1 fruit fly cellular context compared by ENCODE assay signal in genomic region chr3R:27558660-27559319, dm6.
A peak's percentile ranks its signal among the peaks of the same experiment; 100 is the strongest.
TF ChIP-seq lines count a peak whose summit lies in the region.

Gene Klp98A (minus strand): TSS chr3R:27559145.

TF ChIP-seq in whole organism, embryonic, 481 proteins besides CTCF, POLR2A, EP300 and RAD21 (continued from another document and continues in another):
- TF ChIP-seq gfzf (GFP tag; optimal IDR thresholded peaks at IDR 0.05; lab: Kevin White, UChicago): peak; percentile 99
- TF ChIP-seq tna (GFP tag; IDR thresholded peaks at IDR 0.05; lab: Robert Waterston, UW; ENCODE audit: partially characterized antibody): no peak; the same call in 1 of the 2 replicates
- no peak for TF ChIP-seq seq (GFP tag; IDR thresholded peaks at IDR 0.05; lab: Robert Waterston, UW)
- TF ChIP-seq BEAF-32 (GFP tag; optimal IDR thresholded peaks at IDR 0.05; lab: Kevin White, UChicago): peak; percentile 49
- 0 out of 4 replicates have a peak, but pooled peaks have one; percentile 63 for TF ChIP-seq chinmo (GFP tag; IDR thresholded peaks at IDR 0.05; lab: Robert Waterston, UW; ENCODE audit: partially characterized antibody)
- peak; percentile 68 for TF ChIP-seq CG15514 (GFP tag; optimal IDR thresholded peaks at IDR 0.05; lab: Kevin White, UChicago)
- TF ChIP-seq pzg (GFP tag; optimal IDR thresholded peaks at IDR 0.05; lab: Kevin White, UChicago): peak; percentile 95
- TF ChIP-seq CG17361 (GFP tag; IDR thresholded peaks at IDR 0.05; lab: Robert Waterston, UW): no peak
- no peak for TF ChIP-seq CG13296 (GFP tag; optimal IDR thresholded peaks at IDR 0.05; lab: Kevin White, UChicago)
- TF ChIP-seq crol (GFP tag; IDR thresholded peaks at IDR 0.05; lab: Robert Waterston, UW): 0 out of 2 replicates have a peak, but pooled peaks have one; percentile 2
- no peak for TF ChIP-seq sc (optimal IDR thresholded peaks at IDR 0.05; lab: Kevin White, UChicago)
- TF ChIP-seq sc (GFP tag; optimal IDR thresholded peaks at IDR 0.05; lab: Kevin White, UChicago): no peak
- TF ChIP-seq row (GFP tag; IDR thresholded peaks at IDR 0.05; lab: Robert Waterston, UW): peak; percentile 15; the same call in 1 of the 3 replicates
- TF ChIP-seq mld (GFP tag; IDR thresholded peaks at IDR 0.05; lab: Robert Waterston, UW; ENCODE audit: partially characterized antibody): no peak
- TF ChIP-seq CG17186 (GFP tag; optimal IDR thresholded peaks at IDR 0.05; lab: Kevin White, UChicago): peak; percentile 41
- TF ChIP-seq HLHmδ (GFP tag; optimal IDR thresholded peaks at IDR 0.05; lab: Kevin White, UChicago): peak; percentile 71
- TF ChIP-seq otp (GFP tag; IDR thresholded peaks at IDR 0.05; lab: Robert Waterston, UW): no peak
- TF ChIP-seq dati (GFP tag; IDR thresholded peaks at IDR 0.05; lab: Robert Waterston, UW): no peak
- TF ChIP-seq Doc2 (GFP tag; IDR thresholded peaks at IDR 0.05; lab: Robert Waterston, UW): no peak
- peak; percentile 41 for TF ChIP-seq MTF-1 (GFP tag; optimal IDR thresholded peaks at IDR 0.05; lab: Kevin White, UChicago; ENCODE audit: borderline replicate concordance)
- no peak for TF ChIP-seq Doc3 (GFP tag; IDR thresholded peaks at IDR 0.05; lab: Robert Waterston, UW; ENCODE audit: partially characterized antibody)
- TF ChIP-seq CG33213 (GFP tag; optimal IDR thresholded peaks at IDR 0.05; lab: Kevin White, UChicago): peak; percentile 81
- TF ChIP-seq fd64A (GFP tag; optimal IDR thresholded peaks at IDR 0.05; lab: Kevin White, UChicago): no peak
- no peak for TF ChIP-seq wdn (GFP tag; IDR thresholded peaks at IDR 0.05; lab: Robert Waterston, UW)
- no peak for TF ChIP-seq chn (GFP tag; optimal IDR thresholded peaks at IDR 0.05; lab: Kevin White, UChicago)
- TF ChIP-seq jumu (GFP tag; optimal IDR thresholded peaks at IDR 0.05; lab: Kevin White, UChicago): no peak
- peak in 1 of 2 experiments; percentile 67 for TF ChIP-seq Pdp1 (GFP tag; optimal IDR thresholded peaks at IDR 0.05; lab: Kevin White, UChicago)
- TF ChIP-seq knrl (GFP tag; IDR thresholded peaks at IDR 0.05; lab: Robert Waterston, UW; ENCODE audit: partially characterized antibody): peak; percentile 36; the same call in 1 of the 3 replicates
- TF ChIP-seq insv (GFP tag; optimal IDR thresholded peaks at IDR 0.05; lab: Kevin White, UChicago): peak in 1 of 2 experiments; percentile 29
- TF ChIP-seq CG7745 (tag; optimal IDR thresholded peaks at IDR 0.05; lab: Kevin White, UChicago): no peak
- TF ChIP-seq CrebB (tag; optimal IDR thresholded peaks at IDR 0.05; lab: Kevin White, UChicago): peak; percentile 41
- TF ChIP-seq CG13624 (GFP tag; optimal IDR thresholded peaks at IDR 0.05; lab: Kevin White, UChicago): peak; percentile 70
- TF ChIP-seq CG4617 (GFP tag; optimal IDR thresholded peaks at IDR 0.05; lab: Kevin White, UChicago; ENCODE audit: borderline replicate concordance): peak; percentile 73
- no peak for TF ChIP-seq peb (GFP tag; IDR thresholded peaks at IDR 0.05; lab: Robert Waterston, UW)
- TF ChIP-seq CG14014 (GFP tag; IDR thresholded peaks at IDR 0.05; lab: Robert Waterston, UW): no peak
- TF ChIP-seq CG18619 (GFP tag; optimal IDR thresholded peaks at IDR 0.05; lab: Kevin White, UChicago): peak; percentile 6
- no peak for TF ChIP-seq her (GFP tag; optimal IDR thresholded peaks at IDR 0.05; lab: Kevin White, UChicago)
- no peak for TF ChIP-seq cato (GFP tag; optimal IDR thresholded peaks at IDR 0.05; lab: Kevin White, UChicago; ENCODE audit: borderline replicate concordance)
- peak; percentile 28; the same call in 1 of the 2 replicates for TF ChIP-seq unc-4 (GFP tag; IDR thresholded peaks at IDR 0.05; lab: Robert Waterston, UW; ENCODE audit: partially characterized antibody)
- no peak for TF ChIP-seq tap (tag; optimal IDR thresholded peaks at IDR 0.05; lab: Kevin White, UChicago)
- TF ChIP-seq Rfx (GFP tag; IDR thresholded peaks at IDR 0.05; lab: Robert Waterston, UW): no peak
- peak; percentile 50 for TF ChIP-seq CG2712 (tag; optimal IDR thresholded peaks at IDR 0.05; lab: Kevin White, UChicago)
- no peak for TF ChIP-seq inv (GFP tag; IDR thresholded peaks at IDR 0.05; lab: Robert Waterston, UW; ENCODE audit: partially characterized antibody)
- peak; percentile 60; the same call in 1 of the 3 replicates for TF ChIP-seq Opbp (GFP tag; IDR thresholded peaks at IDR 0.05; lab: Robert Waterston, UW; ENCODE audit: partially characterized antibody)
- TF ChIP-seq ac (GFP tag; optimal IDR thresholded peaks at IDR 0.05; lab: Kevin White, UChicago): no peak
- TF ChIP-seq pita (GFP tag; optimal IDR thresholded peaks at IDR 0.05; lab: Kevin White, UChicago): peak; percentile 84
- peak; percentile 22 for TF ChIP-seq sug (tag; optimal IDR thresholded peaks at IDR 0.05; lab: Kevin White, UChicago)
- TF ChIP-seq rib (GFP tag; IDR thresholded peaks at IDR 0.05; lab: Robert Waterston, UW): no peak
- TF ChIP-seq CG12219 (GFP tag; optimal IDR thresholded peaks at IDR 0.05; lab: Kevin White, UChicago): no peak
- TF ChIP-seq nmo (GFP tag; optimal IDR thresholded peaks at IDR 0.05; lab: Kevin White, UChicago): peak; percentile 47
- TF ChIP-seq emc (GFP tag; optimal IDR thresholded peaks at IDR 0.05; lab: Kevin White, UChicago): no peak
- peak; percentile 51; the same call in 1 of the 2 replicates for TF ChIP-seq amos (GFP tag; IDR thresholded peaks at IDR 0.05; lab: Robert Waterston, UW; ENCODE audit: partially characterized antibody)
- TF ChIP-seq HmgZ (tag; optimal IDR thresholded peaks at IDR 0.05; lab: Kevin White, UChicago): peak; percentile 68
- peak; percentile 1 for TF ChIP-seq dm (GFP tag; optimal IDR thresholded peaks at IDR 0.05; lab: Kevin White, UChicago)
- peak; percentile 9 for TF ChIP-seq wek (GFP tag; optimal IDR thresholded peaks at IDR 0.05; lab: Kevin White, UChicago)
- TF ChIP-seq lbe (GFP tag; optimal IDR thresholded peaks at IDR 0.05; lab: Kevin White, UChicago): no peak
- no peak for TF ChIP-seq D (optimal IDR thresholded peaks at IDR 0.05; lab: Kevin White, UChicago)
- TF ChIP-seq D (GFP tag; optimal IDR thresholded peaks at IDR 0.05; lab: Kevin White, UChicago): no peak
- TF ChIP-seq CG13287 (GFP tag; IDR thresholded peaks at IDR 0.05; lab: Robert Waterston, UW; ENCODE audit: partially characterized antibody): peak; percentile 48; the same call in 1 of the 2 replicates
- TF ChIP-seq sens (GFP tag; lab: Kevin White, UChicago): peak; percentile 82
- TF ChIP-seq Elba2 (GFP tag; optimal IDR thresholded peaks at IDR 0.05; lab: Kevin White, UChicago): peak; percentile 48
- TF ChIP-seq CG5953 (GFP tag; IDR thresholded peaks at IDR 0.05; lab: Robert Waterston, UW): no peak
- TF ChIP-seq p53 (GFP tag; optimal IDR thresholded peaks at IDR 0.05; lab: Kevin White, UChicago): peak; percentile 10
- TF ChIP-seq kah (GFP tag; optimal IDR thresholded peaks at IDR 0.05; lab: Kevin White, UChicago): no peak
- TF ChIP-seq Myb (GFP tag; optimal IDR thresholded peaks at IDR 0.05; lab: Kevin White, UChicago): peak; percentile 66
- peak; percentile 6; the same call in 1 of the 2 replicates for TF ChIP-seq CG9932 (GFP tag; IDR thresholded peaks at IDR 0.05; lab: Robert Waterston, UW)
- TF ChIP-seq Ptx1 (GFP tag; IDR thresholded peaks at IDR 0.05; lab: Robert Waterston, UW): no peak
- TF ChIP-seq tin (GFP tag; optimal IDR thresholded peaks at IDR 0.05; lab: Kevin White, UChicago): no peak
- TF ChIP-seq CG15479 (GFP tag; optimal IDR thresholded peaks at IDR 0.05; lab: Kevin White, UChicago): peak; percentile 17
- TF ChIP-seq zen (tag; optimal IDR thresholded peaks at IDR 0.05; lab: Kevin White, UChicago): peak; percentile 54
- TF ChIP-seq CG12104 (GFP tag; optimal IDR thresholded peaks at IDR 0.05; lab: Kevin White, UChicago): no peak
- no peak for TF ChIP-seq mirr (GFP tag; optimal IDR thresholded peaks at IDR 0.05; lab: Kevin White, UChicago)
- peak in 1 of 2 experiments; percentile 15 for TF ChIP-seq bsh (GFP tag; optimal IDR thresholded peaks at IDR 0.05; lab: Kevin White, UChicago)
- TF ChIP-seq shn (GFP tag; optimal IDR thresholded peaks at IDR 0.05; lab: Kevin White, UChicago): no peak
- TF ChIP-seq Sry-δ (GFP tag; optimal IDR thresholded peaks at IDR 0.05; lab: Kevin White, UChicago): peak; percentile 52
- peak; percentile 59 for TF ChIP-seq Aef1 (GFP tag; IDR thresholded peaks at IDR 0.05; lab: Robert Waterston, UW)
- peak; percentile 29 for TF ChIP-seq kni (GFP tag; optimal IDR thresholded peaks at IDR 0.05; lab: Kevin White, UChicago)
- no peak for TF ChIP-seq TFAM (GFP tag; optimal IDR thresholded peaks at IDR 0.05; lab: Kevin White, UChicago)
- peak; percentile 40 for TF ChIP-seq CG8290 (GFP tag; optimal IDR thresholded peaks at IDR 0.05; lab: Kevin White, UChicago)
- TF ChIP-seq CG8290 (tag; optimal IDR thresholded peaks at IDR 0.05; lab: Kevin White, UChicago): peak in 1 of 2 experiments; percentile 82
- no peak for TF ChIP-seq Max (GFP tag; optimal IDR thresholded peaks at IDR 0.05; lab: Kevin White, UChicago)
- TF ChIP-seq croc (GFP tag; conservative IDR thresholded peaks at IDR 0.05; lab: Robert Waterston, UW): no peak
- peak; percentile 84 for TF ChIP-seq CG4360 (GFP tag; IDR thresholded peaks at IDR 0.05; lab: Robert Waterston, UW)
- peak; percentile 12 for TF ChIP-seq Nf-YC (tag; optimal IDR thresholded peaks at IDR 0.05; lab: Kevin White, UChicago)
- TF ChIP-seq CG18011 (GFP tag; optimal IDR thresholded peaks at IDR 0.05; lab: Kevin White, UChicago): peak; percentile 59
- TF ChIP-seq CG10267 (tag; optimal IDR thresholded peaks at IDR 0.05; lab: Kevin White, UChicago): peak; percentile 67
- no peak for TF ChIP-seq ewg (GFP tag; optimal IDR thresholded peaks at IDR 0.05; lab: Kevin White, UChicago)
- TF ChIP-seq CG17912 (GFP tag; optimal IDR thresholded peaks at IDR 0.05; lab: Kevin White, UChicago): peak; percentile 14
- peak; percentile 82 for TF ChIP-seq Lhr (GFP tag; optimal IDR thresholded peaks at IDR 0.05; lab: Kevin White, UChicago)
- peak; percentile 43 for TF ChIP-seq CG3838 (GFP tag; optimal IDR thresholded peaks at IDR 0.05; lab: Kevin White, UChicago)
- peak; percentile 82 for TF ChIP-seq stwl (tag; optimal IDR thresholded peaks at IDR 0.05; lab: Kevin White, UChicago)
- TF ChIP-seq dpn (GFP tag; optimal IDR thresholded peaks at IDR 0.05; lab: Kevin White, UChicago): peak in 1 of 2 experiments; percentile 44
- no peak for TF ChIP-seq Hey (tag; optimal IDR thresholded peaks at IDR 0.05; lab: Kevin White, UChicago)
- no peak for TF ChIP-seq CG16779 (GFP tag; IDR thresholded peaks at IDR 0.05; lab: Robert Waterston, UW)
- TF ChIP-seq CG3407 (GFP tag; optimal IDR thresholded peaks at IDR 0.05; lab: Kevin White, UChicago): no peak
- TF ChIP-seq repo (GFP tag; optimal IDR thresholded peaks at IDR 0.05; lab: Kevin White, UChicago): no peak
- peak; percentile 16 for TF ChIP-seq grn (GFP tag; optimal IDR thresholded peaks at IDR 0.05; lab: Kevin White, UChicago)
- peak; percentile 95 for TF ChIP-seq CG9797 (GFP tag; optimal IDR thresholded peaks at IDR 0.05; lab: Kevin White, UChicago)
- no peak for TF ChIP-seq bowl (GFP tag; IDR thresholded peaks at IDR 0.05; lab: Robert Waterston, UW)
- peak; percentile 55 for TF ChIP-seq HmgD (GFP tag; optimal IDR thresholded peaks at IDR 0.05; lab: Kevin White, UChicago)
- no peak for TF ChIP-seq sob (GFP tag; IDR thresholded peaks at IDR 0.05; lab: Robert Waterston, UW)
- no peak for TF ChIP-seq nerfin-2 (GFP tag; IDR thresholded peaks at IDR 0.05; lab: Robert Waterston, UW; ENCODE audit: partially characterized antibody)
- TF ChIP-seq MESR4 (GFP tag; optimal IDR thresholded peaks at IDR 0.05; lab: Kevin White, UChicago): peak; percentile 65
- peak; percentile 92 for TF ChIP-seq Med (GFP tag; lab: Kevin White, UChicago)
- peak; percentile 3 for TF ChIP-seq CG7928 (GFP tag; optimal IDR thresholded peaks at IDR 0.05; lab: Kevin White, UChicago)
- peak; percentile 24 for TF ChIP-seq unpg (GFP tag; optimal IDR thresholded peaks at IDR 0.05; lab: Kevin White, UChicago)
- TF ChIP-seq CG9215 (GFP tag; IDR thresholded peaks at IDR 0.05; lab: Robert Waterston, UW): no peak
- TF ChIP-seq CG14710 (tag; optimal IDR thresholded peaks at IDR 0.05; lab: Kevin White, UChicago): peak; percentile 52
- peak; percentile 8 for TF ChIP-seq CG17385 (GFP tag; optimal IDR thresholded peaks at IDR 0.05; lab: Kevin White, UChicago)
- TF ChIP-seq CG32767 (GFP tag; IDR thresholded peaks at IDR 0.05; lab: Robert Waterston, UW): peak; percentile 39; the same call in 1 of the 2 replicates
- TF ChIP-seq Ets65A (GFP tag; lab: Kevin White, UChicago): peak; percentile 81
- no peak for TF ChIP-seq crp (GFP tag; optimal IDR thresholded peaks at IDR 0.05; lab: Kevin White, UChicago)
- TF ChIP-seq CG4854 (GFP tag; optimal IDR thresholded peaks at IDR 0.05; lab: Kevin White, UChicago): no peak
- TF ChIP-seq klu (GFP tag; IDR thresholded peaks at IDR 0.05; lab: Robert Waterston, UW): no peak
- TF ChIP-seq CG11085 (GFP tag; IDR thresholded peaks at IDR 0.05; lab: Robert Waterston, UW): no peak
- peak; percentile 82 for TF ChIP-seq Deaf1 (tag; optimal IDR thresholded peaks at IDR 0.05; lab: Kevin White, UChicago)
- TF ChIP-seq chm (GFP tag; IDR thresholded peaks at IDR 0.05; lab: Robert Waterston, UW): peak; percentile 55; the same call in 1 of the 2 replicates
- TF ChIP-seq sqz (GFP tag; optimal IDR thresholded peaks at IDR 0.05; lab: Kevin White, UChicago): peak; percentile 19
- peak; percentile 77 for TF ChIP-seq trem (tag; optimal IDR thresholded peaks at IDR 0.05; lab: Kevin White, UChicago)
- TF ChIP-seq CG7987 (GFP tag; optimal IDR thresholded peaks at IDR 0.05; lab: Kevin White, UChicago): peak; percentile 41
- TF ChIP-seq CG4424 (GFP tag; optimal IDR thresholded peaks at IDR 0.05; lab: Kevin White, UChicago): peak; percentile 13
- peak; percentile 13 for TF ChIP-seq lab (GFP tag; optimal IDR thresholded peaks at IDR 0.05; lab: Kevin White, UChicago)
- peak; percentile 17; the same call in 1 of the 2 replicates for TF ChIP-seq vvl (GFP tag; IDR thresholded peaks at IDR 0.05; lab: Robert Waterston, UW)
- no peak for TF ChIP-seq esg (GFP tag; conservative IDR thresholded peaks at IDR 0.05; lab: Robert Waterston, UW)
- peak; percentile 17 for TF ChIP-seq CG12155 (GFP tag; optimal IDR thresholded peaks at IDR 0.05; lab: Kevin White, UChicago)
- TF ChIP-seq E2f2 (GFP tag; IDR thresholded peaks at IDR 0.05; lab: Robert Waterston, UW): peak; percentile 63
- no peak for TF ChIP-seq CG10543 (GFP tag; optimal IDR thresholded peaks at IDR 0.05; lab: Kevin White, UChicago)
- TF ChIP-seq CG8359 (GFP tag; optimal IDR thresholded peaks at IDR 0.05; lab: Kevin White, UChicago; ENCODE audit: borderline replicate concordance): peak; percentile 9
- no peak for TF ChIP-seq fru (optimal IDR thresholded peaks at IDR 0.05; lab: Kevin White, UChicago)
- TF ChIP-seq MBD-R2 (GFP tag; IDR thresholded peaks at IDR 0.05; lab: Robert Waterston, UW): peak; percentile 54
